Worm (Caenorhabditis elegans): ENCODE measurements around the gene cpsf-4.

ce11 chrIV:12111477-12111876 lies 18.2 kb upstream of the cpsf-4 start, which contains the start of gene dlc-2:
- no peak for TF ChIP-seq egl-13 (tag; optimal IDR thresholded peaks at IDR 0.05)
- TF ChIP-seq vab-15 (tag; optimal IDR thresholded peaks at IDR 0.05) = no peak
- no peak for TF ChIP-seq elt-3 (tag; optimal IDR thresholded peaks at IDR 0.05)
- no peak for TF ChIP-seq ceh-63 (GFP tag; optimal IDR thresholded peaks at IDR 0.05)
- no peak for TF ChIP-seq C34B4.2 (tag; optimal IDR thresholded peaks at IDR 0.05)
- no peak for TF ChIP-seq efl-3 (GFP tag; optimal IDR thresholded peaks at IDR 0.05)
- no peak for TF ChIP-seq isw-1 (GFP tag; IDR thresholded peaks at IDR 0.05)
